Worm (Caenorhabditis elegans): ENCODE results near the gene sel-2.

ce11 chrIII:4551963-4552362 lies 60.2 kb downstream of the sel-2 start:
- TF ChIP-seq unc-62 (GFP tag; optimal IDR thresholded peaks at IDR 0.05) (no peak), tlf-1 (GFP tag; optimal IDR thresholded peaks at IDR 0.05) (no peak), lin-54 (GFP tag; optimal IDR thresholded peaks at IDR 0.05) (peak; percentile 40), ekl-4 (GFP tag; IDR thresholded peaks at IDR 0.05) (0 out of 2 replicates have a peak, but pooled peaks have one; percentile 30)
